Fruit fly (Drosophila melanogaster): ENCODE measurements around the gene CG33985.

DNA sequence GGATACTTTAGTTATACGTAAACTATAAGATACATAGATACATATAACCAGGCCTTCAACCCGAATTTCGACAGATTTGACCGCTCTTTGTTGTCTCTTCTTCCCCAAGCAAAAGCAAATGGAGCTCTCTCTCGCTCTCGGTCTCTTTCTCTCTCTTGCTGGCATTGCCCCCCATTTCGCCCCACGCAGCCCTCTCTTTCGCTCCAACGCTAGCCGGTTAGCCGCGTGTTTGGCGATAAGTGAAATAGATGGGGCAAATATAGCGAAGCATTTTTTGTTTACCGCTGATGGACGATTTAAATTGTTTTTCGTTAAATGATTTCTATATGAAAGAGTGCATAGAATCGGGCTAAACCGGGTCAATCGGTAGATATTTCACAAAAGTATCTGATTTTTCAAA lies 12.2 kb downstream of the CG33985 start:
- TF ChIP-seq Jra (GFP tag; optimal IDR thresholded peaks at IDR 0.05): no peak
- no peak for TF ChIP-seq CrebA (GFP tag; optimal IDR thresholded peaks at IDR 0.05; ENCODE audit: borderline replicate concordance)
- peak; percentile 31 for TF ChIP-seq sage (GFP tag; optimal IDR thresholded peaks at IDR 0.05)
- peak; percentile 13 for TF ChIP-seq CG32264 (GFP tag; optimal IDR thresholded peaks at IDR 0.05)
- no peak for TF ChIP-seq Hnf4 (GFP tag; optimal IDR thresholded peaks at IDR 0.05)
